Fruit fly (Drosophila melanogaster) whole organism, wandering third instar larva: Measurements from ENCODE around the gene Mdh2.

Source experiments
- Abd-B ChIP-seq: fragments of >200 bp; optimal IDR thresholded peaks from 2 replicates; lab custom pipeline; 2017; ENCODE audit warnings: missing biosample characterization, missing genetic modification characterization
- CG32264 ChIP-seq: fragments of 200-800 bp; sonication (Bioruptor generic); optimal IDR thresholded peaks from 2 replicates; lab custom pipeline; 2016; ENCODE audit warnings: missing biosample characterization, missing genetic modification characterization
- CrebA ChIP-seq: fragments of 200-800 bp; sonication (Bioruptor generic); optimal IDR thresholded peaks from 2 replicates; lab custom pipeline; 2016; ENCODE audit warnings: missing biosample characterization, mild to moderate bottlenecking, missing genetic modification characterization, borderline replicate concordance
- Dif ChIP-seq: fragments of 200-275, 200-300 bp; sonication (Bioruptor generic); optimal IDR thresholded peaks from 2 replicates; lab custom pipeline; 2018; ENCODE audit warnings: missing biosample characterization, missing genetic modification characterization; ENCODE audit not compliant: partially characterized antibody
- HLH106 ChIP-seq: fragments of 200-800 bp; optimal IDR thresholded peaks from 3 replicates; lab custom pipeline; 2019; ENCODE audit warnings: missing biosample characterization, mild to moderate bottlenecking, missing genetic modification characterization, moderate library complexity
- Hnf4 ChIP-seq: fragments of 200-800 bp; sonication (Bioruptor generic); optimal IDR thresholded peaks from 2 replicates; lab custom pipeline; 2016; ENCODE audit warnings: missing biosample characterization, mild to moderate bottlenecking, missing genetic modification characterization
- Hr83 ChIP-seq: fragments of 200-300 bp; sonication (Bioruptor generic); optimal IDR thresholded peaks from 2 replicates; lab custom pipeline; 2016; ENCODE audit warnings: missing biosample characterization, mild to moderate bottlenecking, missing genetic modification characterization, moderate library complexity; ENCODE audit not compliant: poor library complexity, severe bottlenecking
- Jra ChIP-seq: sonication (Bioruptor generic); optimal IDR thresholded peaks from 2 replicates; lab custom pipeline; 2016; ENCODE audit warnings: missing biosample characterization, missing genetic modification characterization
- Mio ChIP-seq: sonication (Bioruptor generic); optimal IDR thresholded peaks from 2 replicates; lab custom pipeline; 2016; ENCODE audit warnings: missing biosample characterization, missing genetic modification characterization
- Myc ChIP-seq: fragments of >200 bp; optimal IDR thresholded peaks from 2 replicates; lab custom pipeline; 2017
- OdsH ChIP-seq: fragments of 200-800 bp; sonication (Bioruptor generic); optimal IDR thresholded peaks from 2 replicates; lab custom pipeline; 2016; ENCODE audit warnings: missing biosample characterization, mild to moderate bottlenecking, missing genetic modification characterization
- Rel ChIP-seq, 2 experiments: fragments of 200-800 bp; sonication (Bioruptor generic) in 1 of 2; optimal IDR thresholded peaks; 2 replicates in 1 of 2; 3 replicates in 1 of 2; lab custom pipeline; 2016 to 2019; ENCODE audit warnings: mild to moderate bottlenecking in 2 of 2, missing biosample characterization in 2 of 2, missing genetic modification characterization in 2 of 2, moderate library complexity in 1 of 2
- Sp1 ChIP-seq: fragments of 200-800 bp; sonication (Bioruptor generic); optimal IDR thresholded peaks from 3 replicates; lab custom pipeline; 2019; ENCODE audit warnings: missing biosample characterization, mild to moderate bottlenecking, missing genetic modification characterization, moderate library complexity
- Vsx2 ChIP-seq: fragments of 200-300, 225-300 bp; sonication (Bioruptor generic); optimal IDR thresholded peaks from 2 replicates; lab custom pipeline; 2018; ENCODE audit warnings: missing biosample characterization, missing genetic modification characterization; ENCODE audit not compliant: partially characterized antibody
- br ChIP-seq: fragments of 200-800 bp; sonication (Bioruptor generic); optimal IDR thresholded peaks from 2 replicates; lab custom pipeline; 2016; ENCODE audit warnings: missing biosample characterization, missing genetic modification characterization
- brk ChIP-seq: fragments of 200-800 bp; sonication (Bioruptor generic); optimal IDR thresholded peaks from 2 replicates; lab custom pipeline; 2016; ENCODE audit warnings: missing biosample characterization, mild to moderate bottlenecking, missing genetic modification characterization
- dl ChIP-seq, 2 experiments: fragments of 175-275, 200-275 bp in 1 of 2; fragments of 200-275 bp in 1 of 2; sonication (Bioruptor generic); optimal IDR thresholded peaks; lab custom pipeline; 2018; ENCODE audit warnings: mild to moderate bottlenecking in 2 of 2, missing biosample characterization in 2 of 2, missing genetic modification characterization in 2 of 2, moderate library complexity in 2 of 2; ENCODE audit not compliant: partially characterized antibody in 2 of 2, insufficient read depth in 1 of 2
- dmrt93B ChIP-seq: fragments of 200-800 bp; sonication (Bioruptor generic); optimal IDR thresholded peaks from 2 replicates; lab custom pipeline; 2018; ENCODE audit warnings: missing biosample characterization, mild to moderate bottlenecking, missing genetic modification characterization
- dsf ChIP-seq: sonication (Bioruptor generic); optimal IDR thresholded peaks from 2 replicates; lab custom pipeline; 2016; ENCODE audit warnings: missing biosample characterization, missing genetic modification characterization, borderline replicate concordance
- ey ChIP-seq: fragments of 200-800 bp; sonication (Bioruptor generic); optimal IDR thresholded peaks from 2 replicates; lab custom pipeline; 2016; ENCODE audit warnings: missing biosample characterization, missing genetic modification characterization
- foxo ChIP-seq, 2 experiments: fragments of 200-800 bp; sonication (Bioruptor generic); optimal IDR thresholded peaks; 2 replicates in 1 of 2; 3 replicates in 1 of 2; lab custom pipeline; 2016 to 2017; ENCODE audit warnings: missing biosample characterization in 2 of 2, missing genetic modification characterization in 2 of 2
- fru ChIP-seq: fragments of 200-800 bp; sonication (Bioruptor generic); optimal IDR thresholded peaks from 3 replicates; lab custom pipeline; 2016; ENCODE audit warnings: missing biosample characterization, mild to moderate bottlenecking, missing genetic modification characterization
- h ChIP-seq: fragments of 200-800 bp; sonication (Bioruptor generic); optimal IDR thresholded peaks from 3 replicates; lab custom pipeline; 2016; ENCODE audit warnings: missing biosample characterization, mild to moderate bottlenecking, missing genetic modification characterization
- jim ChIP-seq: fragments of 175-275, 200-325 bp; sonication (Bioruptor generic); optimal IDR thresholded peaks from 2 replicates; lab custom pipeline; 2016; ENCODE audit warnings: missing biosample characterization, mild to moderate bottlenecking, missing genetic modification characterization
- lola ChIP-seq: fragments of >200 bp; optimal IDR thresholded peaks from 2 replicates; lab custom pipeline; 2017; ENCODE audit warnings: missing biosample characterization, missing genetic modification characterization
- pan ChIP-seq: fragments of >200 bp; optimal IDR thresholded peaks from 2 replicates; lab custom pipeline; 2017
- psq ChIP-seq: fragments of 200-800 bp; sonication (Bioruptor generic); optimal IDR thresholded peaks from 3 replicates; lab custom pipeline; 2017; ENCODE audit warnings: missing biosample characterization, mild to moderate bottlenecking, missing genetic modification characterization, moderate library complexity
- rgr ChIP-seq: fragments of 200-800 bp; sonication (Bioruptor generic); optimal IDR thresholded peaks from 3 replicates; lab custom pipeline; 2016; ENCODE audit warnings: missing biosample characterization, mild to moderate bottlenecking, missing genetic modification characterization
- sage ChIP-seq: fragments of 200-800 bp; sonication (Bioruptor generic); optimal IDR thresholded peaks from 2 replicates; lab custom pipeline; 2016; ENCODE audit warnings: missing biosample characterization, mild to moderate bottlenecking, missing genetic modification characterization
- sv ChIP-seq: fragments of 200-800 bp; sonication (Bioruptor generic); optimal IDR thresholded peaks from 3 replicates; lab custom pipeline; 2016; ENCODE audit warnings: missing biosample characterization, missing genetic modification characterization
- tai ChIP-seq: sonication (Bioruptor generic); optimal IDR thresholded peaks from 2 replicates; lab custom pipeline; 2016; ENCODE audit warnings: missing biosample characterization, missing genetic modification characterization
- usp ChIP-seq: fragments of >200 bp; optimal IDR thresholded peaks from 2 replicates; lab custom pipeline; 2017; ENCODE audit warnings: missing biosample characterization, missing genetic modification characterization
- woc ChIP-seq: sonication (Bioruptor generic); optimal IDR thresholded peaks from 2 replicates; lab custom pipeline; 2016; ENCODE audit warnings: missing biosample characterization, mild to moderate bottlenecking, missing genetic modification characterization

Mdh2 gene

dm6 chr3R:18199177-18199884, 26.9 kb upstream of the Mdh2 start, which contains the start of the genes Ssdp and CG7985:
Gene Ssdp, minus strand, starts transcription at chr3R:18199595.
Gene CG7985, plus strand, starts transcription at chr3R:18199857.
- TF ChIP-seq woc (GFP tag; lab: Kevin White, UChicago) (peak; percentile 2), Vsx2 (peak; percentile 11), h (peak; percentile 31), psq (GFP tag; lab: Kevin White, UChicago) (peak; percentile 97), Mio (GFP tag; lab: Kevin White, UChicago) (no peak), ey (GFP tag; lab: Kevin White, UChicago) (no peak), dmrt93B (GFP tag; lab: Kevin White, UChicago) (no peak), br (GFP tag; lab: Kevin White, UChicago) (peak; percentile 3)

DNA sequence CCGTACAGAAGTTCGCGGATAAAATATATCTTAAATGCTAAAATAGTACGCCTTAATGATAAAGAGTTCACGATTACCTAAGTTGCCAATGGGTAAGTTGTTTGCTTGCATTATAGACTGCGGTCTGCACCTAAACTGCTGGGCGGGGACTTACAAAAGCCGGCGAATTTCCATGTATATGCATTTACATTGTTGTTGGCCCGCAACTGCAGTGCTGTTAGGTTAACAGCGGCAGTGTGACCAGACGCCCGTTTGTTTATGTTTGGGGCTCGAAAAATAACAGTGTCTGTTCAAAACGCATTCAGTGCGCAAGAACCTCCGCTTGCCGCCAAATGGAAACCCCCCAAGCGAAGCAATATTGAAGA, 26.3 kb upstream of the Mdh2 start:
- TF ChIP-seq dl (GFP tag; optimal IDR thresholded peaks at IDR 0.05; lab: Kevin White, UChicago; ENCODE audit: insufficient read depth in 1 of 2, partially characterized antibody in 2 of 2) (no peak), Rel (GFP tag; optimal IDR thresholded peaks at IDR 0.05; lab: Kevin White, UChicago) (no peak), Rel (tag; optimal IDR thresholded peaks at IDR 0.05; lab: Kevin White, UChicago) (peak; percentile 80)

dm6 chr3R:18208479-18208878, 17.7 kb upstream of the Mdh2 start, which contains the start of gene CG44158:
Gene CG44158, plus strand, starts transcription at chr3R:18208779.
- TF ChIP-seq psq (GFP tag; lab: Kevin White, UChicago) (no peak), HLH106 (tag; lab: Kevin White, UChicago) (no peak), fru (GFP tag; lab: Kevin White, UChicago) (no peak), h (no peak), pan (lab: Kevin White, UChicago) (no peak), Abd-B (no peak), rgr (no peak), Sp1 (GFP tag; lab: Kevin White, UChicago) (no peak), CrebA (GFP tag; lab: Kevin White, UChicago) (no peak), Hnf4 (GFP tag; lab: Kevin White, UChicago) (no peak), Myc (lab: Kevin White, UChicago) (no peak), usp (GFP tag; lab: Kevin White, UChicago) (no peak), jim (GFP tag; lab: Kevin White, UChicago) (no peak), OdsH (no peak), sage (GFP tag; lab: Kevin White, UChicago) (no peak), lola (GFP tag; lab: Kevin White, UChicago) (no peak), ey (GFP tag; lab: Kevin White, UChicago) (no peak)
- TF ChIP-seq, all 38 proteins: peak for 0

DNA sequence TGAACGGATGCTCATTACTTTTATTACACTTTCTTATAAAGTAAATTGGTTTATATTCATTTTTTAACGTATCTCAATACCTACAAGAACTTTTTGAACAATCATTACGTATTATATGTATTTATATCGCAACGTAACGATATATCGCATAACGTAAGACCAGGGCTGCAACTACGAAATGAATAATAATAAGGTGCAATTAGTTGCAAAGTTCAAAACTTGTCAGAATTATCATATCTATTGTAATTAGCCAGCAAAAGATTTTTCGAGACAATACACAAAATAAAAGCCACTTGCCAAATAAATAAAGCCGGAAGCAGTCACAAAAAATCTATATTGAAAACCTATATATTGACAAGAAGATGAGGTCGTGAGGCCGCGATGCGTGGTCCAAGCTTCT, 10.9 kb upstream of the Mdh2 start:
- TF ChIP-seq Dif (no peak), jim (GFP tag; lab: Kevin White, UChicago) (no peak), Hnf4 (GFP tag; lab: Kevin White, UChicago) (no peak), rgr (peak; percentile 47), Vsx2 (no peak), tai (GFP tag; lab: Kevin White, UChicago) (no peak), ey (GFP tag; lab: Kevin White, UChicago) (peak; percentile 53), CG32264 (no peak), sv (GFP tag; lab: Kevin White, UChicago) (peak; percentile 12), lola (GFP tag; lab: Kevin White, UChicago) (no peak), h (peak; percentile 55), Myc (lab: Kevin White, UChicago) (no peak), Hr83 (GFP tag; lab: Kevin White, UChicago) (peak; percentile 24), psq (GFP tag; lab: Kevin White, UChicago) (peak; percentile 1), Mio (GFP tag; lab: Kevin White, UChicago) (no peak), Abd-B (no peak), br (GFP tag; lab: Kevin White, UChicago) (peak; percentile 35), brk (GFP tag; lab: Kevin White, UChicago) (no peak), dmrt93B (GFP tag; lab: Kevin White, UChicago) (no peak), fru (GFP tag; lab: Kevin White, UChicago) (peak; percentile 23), woc (GFP tag; lab: Kevin White, UChicago) (peak; percentile 35), dsf (peak; percentile 3), sage (GFP tag; lab: Kevin White, UChicago) (no peak), foxo (GFP tag; optimal IDR thresholded peaks at IDR 0.05; lab: Kevin White, UChicago) (peak in 1 of 2 experiments; percentile 51), Jra (GFP tag; lab: Kevin White, UChicago) (peak; percentile 4)
- TF ChIP-seq, all 38 proteins: peak for 12
